Fruit fly (Drosophila melanogaster) whole organism: ENCODE data around the gene CG14195.

Experiments used
- CG8478 ChIP-seq: fragments of >200 bp; optimal IDR thresholded peaks from 2 replicates; lab custom pipeline; 2018; ENCODE audit warnings: inconsistent platforms
- Dll ChIP-seq: fragments of >200 bp; optimal IDR thresholded peaks from 2 replicates; lab custom pipeline; 2017
- EcR ChIP-seq, 2 experiments: fragments of >200 bp; optimal IDR thresholded peaks; 2 replicates each; lab custom pipeline; 2017; ENCODE audit warnings: missing biosample characterization in 2 of 2, missing genetic modification characterization in 2 of 2, missing genetic modification reagents in 2 of 2
- pan ChIP-seq: fragments of >200 bp; optimal IDR thresholded peaks from 2 replicates; lab custom pipeline; 2017
- psq ChIP-seq: fragments of >200 bp; optimal IDR thresholded peaks from 2 replicates; lab custom pipeline; 2017
- usp ChIP-seq: fragments of >200 bp; optimal IDR thresholded peaks from 2 replicates; lab custom pipeline; 2017; ENCODE audit warnings: missing biosample characterization, missing genetic modification characterization, mixed read lengths

CG14195 gene

DNA sequence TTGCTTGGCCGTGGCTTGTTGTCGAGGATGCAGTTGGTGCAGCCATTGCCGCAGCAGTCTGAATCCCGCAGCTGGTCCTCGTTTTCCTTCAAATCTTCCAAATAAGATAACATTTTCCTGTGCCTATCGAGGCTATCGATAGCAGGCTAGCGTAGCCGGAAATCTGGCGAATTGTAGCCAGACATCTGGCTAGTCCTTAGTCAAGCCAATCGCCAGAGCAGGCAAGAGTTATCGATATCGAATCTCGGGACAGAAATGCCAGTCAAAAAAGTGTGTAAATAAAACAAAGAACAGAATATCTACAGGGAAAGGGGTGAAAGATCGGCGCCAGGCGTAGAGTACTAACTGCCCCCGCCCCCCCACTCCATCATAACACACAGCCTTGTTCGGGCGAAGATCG, 18.5 kb downstream of the CG14195 start, which contains the start of the genes CG7914 and CG14194:
CG7914 (minus strand) TSS at position 113 of the 400 bp plus-strand sequence.
CG14194 (plus strand) TSS at position 220 of the 400 bp plus-strand sequence.
- no peak for TF ChIP-seq usp (GFP tag; lab: Kevin White, UChicago)
- no peak for TF ChIP-seq psq (lab: Kevin White, UChicago)
- no peak for TF ChIP-seq Dll (lab: Kevin White, UChicago)
- no peak for TF ChIP-seq EcR (GFP tag; optimal IDR thresholded peaks at IDR 0.05; lab: Kevin White, UChicago)
- no peak for TF ChIP-seq CG8478 (lab: Kevin White, UChicago)
- no peak for TF ChIP-seq pan (lab: Kevin White, UChicago)

DNA sequence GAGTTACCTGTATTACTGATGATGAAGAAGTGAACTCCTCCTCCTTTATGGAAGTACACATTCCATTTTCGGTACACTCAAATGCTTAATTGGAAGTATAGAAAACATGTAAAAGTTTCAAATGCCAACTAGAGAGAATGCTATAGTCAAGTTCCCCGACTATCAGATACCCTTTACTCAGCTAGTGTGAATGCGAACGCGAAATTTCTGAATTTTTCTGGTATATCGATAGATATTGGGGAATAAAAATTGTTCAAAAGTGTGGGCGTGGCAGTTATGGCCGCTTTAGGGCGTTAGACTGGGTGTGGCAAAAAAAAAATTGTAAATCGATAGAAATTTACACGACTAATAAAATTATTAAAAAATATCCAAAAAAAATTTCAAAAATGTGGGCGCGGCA, 20.3 kb downstream of the CG14195 start:
- TF ChIP-seq psq (lab: Kevin White, UChicago), result no peak
- TF ChIP-seq EcR (GFP tag; optimal IDR thresholded peaks at IDR 0.05; lab: Kevin White, UChicago), result no peak
- no peak for TF ChIP-seq pan (lab: Kevin White, UChicago)
- no peak for TF ChIP-seq CG8478 (lab: Kevin White, UChicago)
- no peak for TF ChIP-seq usp (GFP tag; lab: Kevin White, UChicago)
- no peak for TF ChIP-seq Dll (lab: Kevin White, UChicago)

DNA sequence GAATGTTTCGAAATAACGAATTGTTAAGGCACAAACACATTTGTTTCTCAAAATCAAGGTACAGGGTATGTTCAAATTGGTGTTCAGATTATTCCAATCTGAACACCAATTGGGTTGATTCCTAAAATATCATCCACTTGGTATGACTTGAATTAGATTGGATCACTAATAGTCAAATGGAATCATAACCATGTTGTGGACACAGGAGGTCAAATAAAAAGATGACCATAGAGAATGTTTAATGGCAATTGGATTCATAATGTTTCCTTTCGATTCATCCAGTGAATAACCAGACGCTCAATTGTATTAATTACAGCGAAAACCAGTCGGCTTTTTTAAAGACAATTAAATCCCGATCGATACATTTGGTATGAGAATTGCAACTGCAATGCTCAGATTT, 20.8 kb downstream of the CG14195 start:
- TF ChIP-seq Dll (lab: Kevin White, UChicago) (no peak), psq (lab: Kevin White, UChicago) (no peak), CG8478 (lab: Kevin White, UChicago) (no peak), usp (GFP tag; lab: Kevin White, UChicago) (no peak)

DNA sequence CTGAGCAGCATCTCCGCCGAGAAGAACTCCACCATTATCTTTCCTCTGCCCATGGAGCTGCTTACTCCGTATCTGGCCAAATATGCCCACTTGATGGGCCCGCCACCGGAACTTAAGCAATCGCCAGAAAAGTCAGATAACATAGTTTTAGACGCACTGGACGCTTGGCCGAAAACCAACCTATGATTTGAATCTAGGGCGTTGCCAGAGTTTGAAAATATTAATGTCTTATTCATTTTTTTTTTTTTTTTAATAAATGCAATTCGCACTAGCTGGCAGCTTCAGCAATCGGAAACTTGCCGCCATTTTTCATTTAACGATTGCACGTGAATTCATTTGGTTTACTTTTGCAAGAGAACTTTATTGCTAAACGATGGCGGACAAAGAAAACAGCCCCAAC, 22.0 kb downstream of the CG14195 start, which contains the start of gene HP1D3csd:
HP1D3csd (plus strand) TSS at position 312 of the 400 bp plus-strand sequence.
- no peak for TF ChIP-seq EcR (GFP tag; optimal IDR thresholded peaks at IDR 0.05; lab: Kevin White, UChicago)
- no peak for TF ChIP-seq psq (lab: Kevin White, UChicago)
- TF ChIP-seq usp (GFP tag; lab: Kevin White, UChicago), result no peak
- no peak for TF ChIP-seq CG8478 (lab: Kevin White, UChicago)
- no peak for TF ChIP-seq pan (lab: Kevin White, UChicago)
- TF ChIP-seq Dll (lab: Kevin White, UChicago), result no peak

- no peak for TF ChIP-seq EcR (GFP tag; optimal IDR thresholded peaks at IDR 0.05; lab: Kevin White, UChicago)
- no peak for TF ChIP-seq usp (GFP tag; lab: Kevin White, UChicago)
- TF ChIP-seq pan (lab: Kevin White, UChicago), result no peak
- no peak for TF ChIP-seq psq (lab: Kevin White, UChicago)
- TF ChIP-seq CG8478 (lab: Kevin White, UChicago), result no peak
- TF ChIP-seq Dll (lab: Kevin White, UChicago), result no peak
These were observed 24.2 kb downstream of the CG14195 start, which contains the start of gene Mec2 for dm6 chrX:19187624-19188085. Mec2 (plus strand) TSS chrX:19188035.

- no peak for TF ChIP-seq pan (lab: Kevin White, UChicago)
- TF ChIP-seq CG8478 (lab: Kevin White, UChicago), result no peak
- no peak for TF ChIP-seq Dll (lab: Kevin White, UChicago)
- TF ChIP-seq usp (GFP tag; lab: Kevin White, UChicago), result no peak
- TF ChIP-seq psq (lab: Kevin White, UChicago), result no peak
- TF ChIP-seq EcR (GFP tag; optimal IDR thresholded peaks at IDR 0.05; lab: Kevin White, UChicago), result no peak
These were observed 28.8 kb downstream of the CG14195 start, which contains the start of gene CG33253 for dm6 chrX:19183121-19183520. CG33253 (plus strand) TSS chrX:19183421.

DNA sequence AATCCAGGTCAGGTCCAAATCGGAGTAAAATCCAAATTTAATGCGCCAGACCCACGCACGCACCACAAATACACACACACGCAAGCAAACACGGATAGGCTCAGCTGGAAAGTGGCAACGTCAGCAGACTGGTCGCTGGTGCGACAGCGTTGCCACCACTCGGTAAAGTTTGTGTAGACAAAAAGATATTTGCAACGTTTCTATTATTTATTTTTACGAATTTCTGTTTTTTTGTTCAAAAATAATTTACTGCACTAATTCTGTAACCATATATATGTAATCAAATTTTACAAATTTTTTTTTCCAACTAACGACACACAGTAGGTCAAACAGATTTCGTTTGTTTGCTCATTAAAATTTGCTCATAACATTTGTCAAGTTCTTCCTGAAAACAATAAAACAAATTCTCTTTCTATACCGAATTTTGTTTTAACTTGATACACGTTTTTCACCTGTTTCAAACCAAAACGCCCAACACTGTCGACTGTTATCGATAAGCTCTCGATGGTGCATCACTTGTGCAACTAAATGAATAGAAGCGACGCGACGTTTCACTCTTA, 32.1 kb downstream of the CG14195 start, which contains the start of the genes CG7556 and CG7453:
CG7556 (minus strand) TSS at position 135 of the 560 bp plus-strand sequence.
CG7453 (plus strand) TSS at position 478 of the 560 bp plus-strand sequence.
- TF ChIP-seq Dll (lab: Kevin White, UChicago) (no peak), psq (lab: Kevin White, UChicago) (no peak), EcR (GFP tag; optimal IDR thresholded peaks at IDR 0.05; lab: Kevin White, UChicago) (no peak), pan (lab: Kevin White, UChicago) (no peak), usp (GFP tag; lab: Kevin White, UChicago) (no peak), CG8478 (lab: Kevin White, UChicago) (no peak)

DNA sequence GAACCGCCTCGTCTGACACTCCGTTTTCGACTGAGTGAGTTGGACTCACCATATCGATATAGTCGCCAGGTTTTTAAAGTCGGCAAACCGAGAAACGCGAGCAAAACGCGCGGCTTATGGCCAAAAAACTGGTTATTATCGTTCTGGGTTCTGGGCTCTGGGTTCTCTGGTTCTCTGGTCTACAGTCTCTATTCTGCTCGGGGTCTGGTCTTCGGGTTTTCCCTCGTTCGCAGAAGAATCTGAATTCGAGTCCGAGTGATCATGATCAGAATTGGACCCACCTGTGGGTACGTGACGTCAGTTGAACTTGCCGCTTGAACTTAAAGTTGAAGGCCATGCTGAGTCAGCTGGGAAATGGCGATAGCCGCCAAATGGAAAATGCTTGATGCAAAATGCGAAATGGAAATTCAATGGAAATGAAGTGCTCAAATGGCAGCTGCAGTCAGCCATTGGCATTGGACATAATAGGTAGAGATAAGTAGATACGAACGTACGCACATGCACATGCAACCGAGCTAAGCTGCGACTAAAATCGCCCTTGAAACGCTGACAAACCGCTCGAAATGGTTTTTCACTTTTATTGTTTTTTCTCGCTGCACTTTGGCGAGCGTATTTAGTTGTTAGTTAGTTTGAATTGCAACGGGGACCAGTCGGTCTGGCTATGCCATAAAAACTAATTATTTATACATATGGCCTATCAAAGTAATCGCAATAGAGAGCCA, 36.9 kb downstream of the CG14195 start, which contains the start of gene CG33939:
CG33939 (minus strand) TSS at position 51 of the 722 bp plus-strand sequence.
- no peak for TF ChIP-seq usp (GFP tag; lab: Kevin White, UChicago)
- TF ChIP-seq CG8478 (lab: Kevin White, UChicago), result no peak
- TF ChIP-seq psq (lab: Kevin White, UChicago), result no peak
- TF ChIP-seq pan (lab: Kevin White, UChicago), result no peak
- TF ChIP-seq Dll (lab: Kevin White, UChicago), result no peak
- no peak for TF ChIP-seq EcR (GFP tag; optimal IDR thresholded peaks at IDR 0.05; lab: Kevin White, UChicago)

dm6 chrX:19174092-19174491, 37.8 kb downstream of the CG14195 start:
- TF ChIP-seq psq (lab: Kevin White, UChicago), result no peak
- TF ChIP-seq EcR (GFP tag; optimal IDR thresholded peaks at IDR 0.05; lab: Kevin White, UChicago), result no peak
- no peak for TF ChIP-seq Dll (lab: Kevin White, UChicago)
- TF ChIP-seq pan (lab: Kevin White, UChicago), result no peak
- no peak for TF ChIP-seq CG8478 (lab: Kevin White, UChicago)
- no peak for TF ChIP-seq usp (GFP tag; lab: Kevin White, UChicago)

- TF ChIP-seq psq (lab: Kevin White, UChicago) (no peak), usp (GFP tag; lab: Kevin White, UChicago) (no peak), Dll (lab: Kevin White, UChicago) (no peak), CG8478 (lab: Kevin White, UChicago) (no peak), pan (lab: Kevin White, UChicago) (no peak), EcR (GFP tag; optimal IDR thresholded peaks at IDR 0.05; lab: Kevin White, UChicago) (no peak)
These were observed 38.9 kb downstream of the CG14195 start for dm6 chrX:19172955-19173354.
